Fruit fly (Drosophila melanogaster): ENCODE data around the gene sky.

Gene sky

DNA sequence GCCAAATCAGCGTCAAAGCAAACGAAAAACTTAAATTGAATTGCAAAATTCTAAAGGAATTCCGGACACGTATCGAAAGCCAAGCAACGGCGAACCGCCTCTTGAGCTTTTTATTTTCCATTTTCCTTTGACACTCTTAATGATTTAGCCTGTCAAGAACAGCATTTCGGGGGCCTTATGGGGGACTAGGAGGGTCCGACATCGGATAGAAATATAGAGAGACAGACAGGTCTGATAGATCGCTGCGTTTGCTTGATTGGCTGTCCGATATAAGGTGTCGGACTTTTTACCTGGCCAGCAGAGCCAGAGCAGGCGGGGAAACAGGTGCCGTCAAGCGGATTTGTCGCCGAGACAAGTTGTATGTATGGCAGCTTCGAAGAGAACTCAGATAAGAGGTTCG, 14.4 kb downstream of the sky start:
- TF ChIP-seq Dll (optimal IDR thresholded peaks at IDR 0.05) (no peak), usp (GFP tag; optimal IDR thresholded peaks at IDR 0.05) (no peak), pan (optimal IDR thresholded peaks at IDR 0.05) (no peak), CG8478 (optimal IDR thresholded peaks at IDR 0.05) (no peak), psq (optimal IDR thresholded peaks at IDR 0.05) (no peak), EcR (GFP tag; optimal IDR thresholded peaks at IDR 0.05) (no peak)

DNA sequence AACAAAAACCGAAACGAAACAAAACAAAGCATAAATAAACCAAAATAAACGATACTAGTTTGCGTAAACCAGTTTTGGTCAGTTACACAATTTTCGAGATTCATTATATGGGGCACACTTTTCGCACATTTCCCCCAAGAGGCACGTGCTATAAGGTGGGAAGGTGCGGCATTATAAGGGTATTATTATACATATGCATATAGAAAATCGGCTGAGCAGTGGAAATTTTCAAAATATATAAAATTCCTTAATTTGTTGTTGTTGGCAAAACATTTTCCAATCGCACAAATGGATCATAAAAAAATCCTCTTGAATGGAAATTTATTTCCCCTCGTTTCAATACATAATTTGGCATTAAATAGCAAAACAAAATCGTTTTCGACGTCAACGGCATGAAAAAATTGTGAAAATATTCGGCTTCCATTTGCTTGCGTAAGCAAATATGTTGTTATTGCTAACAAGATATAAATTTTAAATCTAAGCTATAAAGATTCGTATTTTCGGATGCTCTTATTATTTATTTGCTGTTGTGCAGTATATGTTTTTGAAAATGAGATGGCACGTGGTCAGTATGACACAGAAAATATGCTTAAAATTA, 20.2 kb downstream of the sky start:
- TF ChIP-seq usp (GFP tag; optimal IDR thresholded peaks at IDR 0.05) (no peak), psq (optimal IDR thresholded peaks at IDR 0.05) (no peak), pan (optimal IDR thresholded peaks at IDR 0.05) (no peak), Dll (optimal IDR thresholded peaks at IDR 0.05) (no peak), EcR (GFP tag; optimal IDR thresholded peaks at IDR 0.05) (no peak)

DNA sequence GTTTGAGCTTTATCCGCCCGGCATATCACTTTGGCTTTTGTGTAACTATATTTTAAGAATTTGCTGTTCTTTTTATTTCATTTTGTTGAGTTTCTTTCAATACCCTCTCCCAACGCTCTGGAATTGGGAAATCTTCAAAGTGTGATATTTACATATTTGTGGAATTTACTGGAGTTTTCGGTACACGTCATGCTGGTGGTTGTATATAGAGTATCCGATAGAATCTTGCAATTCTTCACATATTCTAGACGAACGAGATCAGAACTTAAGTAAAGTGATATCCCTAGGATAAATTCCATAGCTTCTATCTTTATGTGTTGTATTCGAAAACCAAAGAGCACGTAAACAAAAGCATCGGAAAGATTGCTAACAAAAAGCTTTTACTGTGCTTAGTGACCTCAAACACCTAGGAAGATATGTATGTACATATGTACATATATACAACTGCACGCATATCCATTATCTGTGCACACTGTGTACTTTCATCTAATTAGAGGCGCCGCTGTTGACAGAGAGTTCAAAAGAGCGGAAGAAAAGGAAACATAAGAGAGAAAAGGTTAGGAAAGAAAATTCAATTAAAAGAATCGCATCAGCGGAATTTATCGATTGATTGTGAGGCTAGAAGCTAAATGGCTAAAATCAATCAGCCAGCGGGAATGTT, 21.9 kb downstream of the sky start:
- TF ChIP-seq CG8478 (optimal IDR thresholded peaks at IDR 0.05) (no peak), psq (optimal IDR thresholded peaks at IDR 0.05) (no peak), pan (optimal IDR thresholded peaks at IDR 0.05) (no peak), EcR (GFP tag; optimal IDR thresholded peaks at IDR 0.05) (no peak), usp (GFP tag; optimal IDR thresholded peaks at IDR 0.05) (no peak)

DNA sequence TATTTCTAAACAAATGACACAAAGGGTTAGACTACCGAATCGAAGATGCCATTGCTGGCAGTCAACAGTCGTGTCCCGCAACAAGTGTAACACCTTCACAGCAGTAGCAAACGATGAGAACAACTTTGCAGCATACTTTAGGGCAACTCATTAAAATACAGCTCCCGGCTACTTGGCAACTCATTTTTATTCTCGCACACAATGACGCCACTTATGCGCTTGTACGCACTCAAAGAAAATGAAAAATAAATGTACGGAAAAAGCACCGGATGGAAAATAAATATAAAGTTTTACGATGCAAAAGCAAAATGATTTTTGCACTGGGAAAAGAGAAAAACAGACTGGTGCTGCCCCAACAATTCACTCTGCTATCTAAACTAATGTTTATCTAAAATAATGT, 27.5 kb downstream of the sky start:
- no peak for TF ChIP-seq CG8478 (optimal IDR thresholded peaks at IDR 0.05)
- TF ChIP-seq usp (GFP tag; optimal IDR thresholded peaks at IDR 0.05), result no peak
- TF ChIP-seq Dll (optimal IDR thresholded peaks at IDR 0.05), result no peak
- TF ChIP-seq EcR (GFP tag; optimal IDR thresholded peaks at IDR 0.05), result no peak
- no peak for TF ChIP-seq psq (optimal IDR thresholded peaks at IDR 0.05)
- no peak for TF ChIP-seq pan (optimal IDR thresholded peaks at IDR 0.05)

DNA sequence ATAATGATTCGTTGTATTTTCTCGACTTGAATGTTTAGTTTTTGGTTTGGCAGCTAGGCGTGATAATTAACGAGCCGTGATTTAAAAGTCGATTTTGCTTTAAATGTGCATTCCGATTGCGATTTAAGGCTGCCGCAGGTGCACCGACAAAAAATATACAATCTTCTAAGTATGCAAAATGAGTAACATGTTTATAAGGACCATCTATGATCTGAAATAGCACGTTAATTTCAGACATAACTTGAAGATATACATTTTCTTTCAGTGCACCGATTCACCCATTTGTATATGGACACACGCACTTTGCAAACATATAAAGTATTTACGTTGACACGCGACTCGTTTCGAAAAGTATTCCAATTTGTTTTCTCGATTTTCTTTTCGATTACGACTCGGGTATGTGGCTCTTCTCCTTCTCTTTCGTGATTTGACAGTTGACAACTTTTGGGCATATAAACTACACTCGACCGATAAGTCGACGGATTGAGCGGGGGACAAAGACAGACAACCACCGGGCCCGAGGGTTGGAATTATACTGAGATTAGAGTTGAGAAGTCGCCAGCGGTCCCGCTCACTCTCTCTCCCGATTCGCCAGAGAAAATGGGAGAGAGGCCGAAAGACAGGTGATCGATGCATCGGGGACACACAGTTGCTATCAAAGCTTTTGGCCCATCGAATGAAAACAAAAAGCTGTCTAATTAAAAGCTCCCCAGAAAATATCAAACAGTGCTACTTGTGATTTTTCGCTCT, 28.7 kb downstream of the sky start:
- TF ChIP-seq usp (GFP tag; optimal IDR thresholded peaks at IDR 0.05) (no peak), pan (optimal IDR thresholded peaks at IDR 0.05) (no peak), EcR (GFP tag; optimal IDR thresholded peaks at IDR 0.05) (no peak), CG8478 (optimal IDR thresholded peaks at IDR 0.05) (no peak), Dll (optimal IDR thresholded peaks at IDR 0.05) (no peak), psq (optimal IDR thresholded peaks at IDR 0.05) (no peak)

DNA sequence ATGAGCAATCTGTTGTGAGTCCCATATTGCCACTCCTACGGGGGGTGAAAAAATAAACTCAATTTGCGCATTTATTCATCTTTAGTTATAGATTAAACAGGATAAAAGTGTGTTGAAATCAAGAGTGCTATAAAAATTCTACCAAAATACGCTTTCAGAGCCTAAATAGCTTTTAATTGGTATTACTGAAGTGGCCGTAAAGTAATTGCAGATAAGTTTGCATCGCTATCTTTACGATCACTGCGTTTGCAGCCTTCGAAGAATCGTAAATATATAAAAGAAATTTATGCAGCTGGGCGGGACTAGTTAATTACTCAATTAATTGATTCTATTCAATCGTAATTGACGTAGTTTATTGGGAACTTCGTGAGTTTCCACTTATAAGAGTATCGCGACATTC, 31.5 kb downstream of the sky start:
- TF ChIP-seq psq (optimal IDR thresholded peaks at IDR 0.05), result no peak

DNA sequence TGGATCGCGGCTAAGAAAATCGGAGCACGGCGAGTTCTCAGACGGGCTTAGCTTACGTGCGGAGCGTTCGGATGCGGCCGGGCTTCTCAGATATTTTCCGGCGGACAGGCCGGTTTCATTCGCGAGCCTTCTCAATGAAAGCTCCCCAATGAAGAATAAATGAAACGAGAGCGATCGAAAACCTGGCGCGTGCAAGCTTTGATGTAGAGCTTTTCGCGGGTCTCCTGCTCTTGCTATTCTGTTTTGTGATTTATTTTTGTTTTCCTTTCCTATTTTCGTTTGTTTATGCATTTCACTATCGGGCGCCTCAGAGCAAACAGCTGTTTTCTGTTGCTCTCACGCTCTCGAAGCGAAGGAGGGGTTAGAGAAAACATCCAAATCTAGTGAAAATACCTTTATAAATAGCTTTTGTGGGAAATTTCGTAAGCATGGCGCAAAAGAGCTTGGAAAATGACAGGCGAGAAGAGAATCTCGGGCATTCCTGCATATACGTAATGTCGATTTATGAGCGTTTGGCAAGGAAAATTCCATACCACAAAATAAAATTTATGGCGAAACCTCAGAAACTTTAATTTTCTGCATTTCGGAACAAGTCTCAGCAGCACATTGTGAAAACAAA, 32.7 kb downstream of the sky start:
- TF ChIP-seq pan (optimal IDR thresholded peaks at IDR 0.05), result no peak
- TF ChIP-seq psq (optimal IDR thresholded peaks at IDR 0.05), result no peak
- TF ChIP-seq Dll (optimal IDR thresholded peaks at IDR 0.05), result no peak
- TF ChIP-seq usp (GFP tag; optimal IDR thresholded peaks at IDR 0.05), result no peak
- TF ChIP-seq CG8478 (optimal IDR thresholded peaks at IDR 0.05), result no peak
- no peak for TF ChIP-seq EcR (GFP tag; optimal IDR thresholded peaks at IDR 0.05)

DNA sequence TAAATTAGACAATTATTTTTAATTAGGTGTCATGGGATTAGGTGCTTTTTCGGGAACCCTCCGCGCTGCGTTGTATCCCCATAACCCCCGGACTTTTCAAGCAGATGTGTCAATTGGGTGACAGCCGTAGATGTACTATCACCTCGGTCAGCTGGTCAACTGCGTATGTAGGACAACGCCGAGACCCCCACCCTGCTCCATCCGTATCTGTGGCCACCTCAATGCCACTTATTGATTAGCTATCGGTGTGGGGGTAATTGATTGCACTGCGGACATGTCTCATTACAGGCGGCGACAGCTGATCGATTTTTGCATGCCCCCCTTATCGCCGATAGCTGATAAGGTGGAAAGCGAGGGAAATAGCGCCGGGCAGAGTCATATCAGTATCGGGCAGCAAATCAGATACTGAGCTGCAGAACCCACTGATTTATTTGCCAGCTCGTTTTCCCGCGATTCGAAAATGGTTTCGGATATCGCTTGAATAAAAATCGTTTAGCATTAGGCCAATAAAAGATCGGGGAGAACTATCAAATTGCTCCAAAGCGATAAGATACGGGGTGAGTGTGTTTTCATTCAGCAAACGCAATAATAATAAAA, 35.0 kb downstream of the sky start:
- TF ChIP-seq psq (optimal IDR thresholded peaks at IDR 0.05) (no peak), Dll (optimal IDR thresholded peaks at IDR 0.05) (no peak), usp (GFP tag; optimal IDR thresholded peaks at IDR 0.05) (no peak), CG8478 (optimal IDR thresholded peaks at IDR 0.05) (no peak), EcR (GFP tag; optimal IDR thresholded peaks at IDR 0.05) (no peak), pan (optimal IDR thresholded peaks at IDR 0.05) (no peak)

DNA sequence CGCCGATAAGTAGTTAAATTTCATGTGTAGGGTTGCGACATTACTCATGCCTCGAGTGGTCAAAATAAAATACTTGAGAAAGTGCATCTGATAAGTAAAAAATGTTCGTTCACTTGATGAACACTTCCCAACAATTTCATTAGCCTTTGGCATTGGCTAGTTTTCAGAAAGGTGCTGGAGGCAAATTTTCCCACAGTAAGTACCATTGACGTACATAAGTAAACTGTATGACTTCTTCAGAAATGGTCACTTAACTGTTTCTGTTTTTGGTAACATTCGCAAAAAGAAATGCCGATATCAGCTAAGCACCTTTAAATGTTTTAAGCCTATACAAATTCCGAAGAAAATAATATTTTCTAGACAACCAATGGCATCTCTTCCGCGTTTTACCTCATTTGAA, 35.6 kb downstream of the sky start:
- no peak for TF ChIP-seq CG8478 (optimal IDR thresholded peaks at IDR 0.05)
- TF ChIP-seq EcR (GFP tag; optimal IDR thresholded peaks at IDR 0.05), result no peak
- no peak for TF ChIP-seq Dll (optimal IDR thresholded peaks at IDR 0.05)

DNA sequence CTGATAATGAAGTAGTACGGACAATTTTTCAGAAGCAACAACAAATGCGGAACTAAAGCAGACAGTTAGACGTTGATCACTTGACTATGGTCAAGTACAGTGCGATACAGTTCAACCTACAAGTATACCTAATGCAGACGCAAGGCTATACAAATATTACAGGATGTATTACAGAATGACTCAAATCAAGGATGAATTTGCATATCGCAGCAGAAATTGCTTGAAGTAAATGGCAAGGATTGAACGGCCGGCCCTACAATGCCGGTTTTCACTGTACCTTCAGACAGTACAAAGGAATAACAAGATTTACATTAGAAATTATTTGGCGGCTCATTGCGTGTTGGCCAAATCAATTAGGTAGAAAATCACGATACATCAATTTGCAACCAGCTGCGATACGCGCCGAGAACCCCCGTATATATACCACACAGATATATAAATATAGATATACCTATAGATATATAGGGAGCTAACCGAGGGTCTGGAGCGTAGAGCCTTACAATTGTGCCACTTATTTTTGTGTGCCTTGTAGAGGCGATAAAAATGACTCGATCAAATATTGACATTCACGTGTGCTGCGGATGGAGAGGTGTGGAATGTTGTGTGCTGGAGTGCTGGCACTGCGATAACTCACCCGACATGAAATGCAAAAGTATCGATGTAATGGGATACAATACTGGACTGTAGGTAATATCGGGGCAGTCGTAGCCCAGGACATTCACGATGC, 37.2 kb downstream of the sky start:
- TF ChIP-seq pan (optimal IDR thresholded peaks at IDR 0.05), result no peak
- no peak for TF ChIP-seq usp (GFP tag; optimal IDR thresholded peaks at IDR 0.05)
- TF ChIP-seq CG8478 (optimal IDR thresholded peaks at IDR 0.05), result no peak
- no peak for TF ChIP-seq EcR (GFP tag; optimal IDR thresholded peaks at IDR 0.05)

DNA sequence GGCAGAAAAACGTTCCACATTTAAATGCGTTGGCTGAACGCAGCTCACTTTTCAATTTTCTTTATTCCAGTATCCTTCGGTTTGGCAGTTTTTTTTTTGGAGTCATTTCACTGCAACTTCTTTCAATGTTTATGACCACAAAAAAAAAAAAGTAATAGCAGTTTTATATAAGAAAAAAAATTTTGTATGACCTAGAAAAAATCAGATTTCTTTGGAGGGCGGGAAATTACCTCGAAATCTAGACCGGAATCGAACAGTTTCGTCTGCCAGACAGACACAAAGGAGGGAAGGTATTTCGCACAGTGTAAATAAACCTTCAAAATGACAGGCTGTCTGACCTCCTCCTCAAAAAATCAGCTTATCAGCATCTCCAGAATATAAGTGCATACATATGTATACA, 38.3 kb downstream of the sky start:
- TF ChIP-seq CG8478 (optimal IDR thresholded peaks at IDR 0.05) (no peak), EcR (GFP tag; optimal IDR thresholded peaks at IDR 0.05) (no peak), psq (optimal IDR thresholded peaks at IDR 0.05) (no peak), Dll (optimal IDR thresholded peaks at IDR 0.05) (no peak), pan (optimal IDR thresholded peaks at IDR 0.05) (no peak)

Data from whole organism.